Worm (Caenorhabditis elegans) whole organism, L1 larva: ENCODE measurements around the gene nlp-32.

Experiments used
- ama-1 ChIP-seq: fragments of 150-350 bp; optimal IDR thresholded peaks from 2 replicates; lab custom pipeline; 2014
- blmp-1 ChIP-seq: fragments of 150-350 bp; optimal IDR thresholded peaks from 2 replicates; lab custom pipeline; 2014; ENCODE audit warnings: missing biosample characterization, missing genetic modification characterization
- ces-1 ChIP-seq: fragments of 150-350 bp; optimal IDR thresholded peaks from 2 replicates; lab custom pipeline; 2014; ENCODE audit warnings: missing biosample characterization, missing genetic modification reagents, missing genetic modification characterization
- dpl-1 ChIP-seq, 3 experiments: fragments of 150-350 bp in 2 of 3; sonication (generic microtip) in 1 of 3; optimal IDR thresholded peaks; 2 replicates each; lab custom pipeline; 2014 to 2017; ENCODE audit warnings: missing biosample characterization in 3 of 3, missing genetic modification characterization in 3 of 3, missing genetic modification reagents in 3 of 3
- egl-27 ChIP-seq, 2 experiments: fragments of 150-350 bp in 1 of 2; sonication (generic microtip); optimal IDR thresholded peaks; 3 replicates each; lab custom pipeline; 2017 to 2018; ENCODE audit warnings: missing biosample characterization in 2 of 2, missing genetic modification characterization in 2 of 2, missing genetic modification reagents in 2 of 2
- fkh-10 ChIP-seq: sonication (generic microtip); optimal IDR thresholded peaks from 2 replicates; lab custom pipeline; 2017; ENCODE audit warnings: missing biosample characterization, missing genetic modification reagents, missing genetic modification characterization
- lin-39 ChIP-seq: fragments of 150-350 bp; optimal IDR thresholded peaks from 2 replicates; lab custom pipeline; 2014; ENCODE audit warnings: missing biosample characterization, missing genetic modification reagents, missing genetic modification characterization
- mep-1 ChIP-seq: fragments of 150-350 bp; optimal IDR thresholded peaks from 2 replicates; lab custom pipeline; 2014; ENCODE audit warnings: missing biosample characterization, missing genetic modification characterization
- rnt-1 ChIP-seq: sonication (generic microtip); optimal IDR thresholded peaks from 2 replicates; lab custom pipeline; 2016; ENCODE audit warnings: mild to moderate bottlenecking, missing genetic modification characterization, moderate library complexity, missing compliant biosample characterization
- snpc-4 ChIP-seq: fragments of 150-350 bp; optimal IDR thresholded peaks from 2 replicates; lab custom pipeline; 2014; ENCODE audit warnings: missing biosample characterization, missing genetic modification characterization
- sox-4 ChIP-seq: sonication (generic microtip); optimal IDR thresholded peaks from 2 replicates; lab custom pipeline; 2016; ENCODE audit warnings: missing genetic modification characterization, missing compliant biosample characterization
- sptf-1 ChIP-seq: fragments of 150-350 bp; optimal IDR thresholded peaks from 2 replicates; lab custom pipeline; 2014; ENCODE audit warnings: missing biosample characterization, missing genetic modification characterization
- unc-130 ChIP-seq: fragments of 150-350 bp; optimal IDR thresholded peaks from 2 replicates; lab custom pipeline; 2017; ENCODE audit warnings: missing biosample characterization, missing genetic modification characterization, inconsistent platforms
- xbp-1 ChIP-seq: sonication (generic microtip); optimal IDR thresholded peaks from 2 replicates; lab custom pipeline; 2016; ENCODE audit warnings: missing genetic modification characterization, missing compliant biosample characterization

DNA sequence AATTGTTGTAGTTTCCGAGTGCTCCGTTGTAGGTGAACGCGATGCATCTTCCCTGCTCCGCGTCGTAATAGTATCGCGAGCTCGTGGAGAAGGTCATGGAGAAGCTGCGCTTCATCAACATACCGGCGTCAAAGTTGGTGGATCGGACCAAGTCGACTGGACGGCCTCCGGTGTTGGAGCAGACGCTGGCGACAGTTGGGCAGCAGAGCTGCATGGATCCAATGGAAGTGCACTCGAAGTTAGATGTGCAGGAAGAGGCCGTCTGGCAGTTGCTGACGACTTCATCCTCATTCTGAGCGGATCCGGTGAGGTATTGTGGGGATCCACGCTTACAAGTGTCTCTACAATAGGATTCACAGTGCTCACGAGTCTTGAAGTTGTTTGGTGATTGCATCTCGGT lies 22.7 kb upstream of the nlp-32 start:
- TF ChIP-seq blmp-1 (tag; lab: Kevin White, UChicago) (no peak), snpc-4 (tag; lab: Kevin White, UChicago) (no peak), lin-39 (no peak), sox-4 (tag; lab: Kevin White, UChicago) (no peak), mep-1 (tag; lab: Kevin White, UChicago) (no peak), egl-27 (tag; optimal IDR thresholded peaks at IDR 0.05; lab: Kevin White, UChicago) (no peak), unc-130 (tag; lab: Kevin White, UChicago) (no peak), sptf-1 (tag; lab: Kevin White, UChicago) (no peak), xbp-1 (tag; lab: Kevin White, UChicago) (no peak), ama-1 (lab: Kevin White, UChicago) (no peak), rnt-1 (no peak), fkh-10 (no peak), dpl-1 (GFP tag; optimal IDR thresholded peaks at IDR 0.05; lab: Kevin White, UChicago) (no peak), ces-1 (no peak)
